Fruit fly (Drosophila melanogaster): ENCODE data around the gene rdx.
A peak's percentile ranks its signal among the peaks of the same experiment; 100 is the strongest.

The rdx gene

DNA sequence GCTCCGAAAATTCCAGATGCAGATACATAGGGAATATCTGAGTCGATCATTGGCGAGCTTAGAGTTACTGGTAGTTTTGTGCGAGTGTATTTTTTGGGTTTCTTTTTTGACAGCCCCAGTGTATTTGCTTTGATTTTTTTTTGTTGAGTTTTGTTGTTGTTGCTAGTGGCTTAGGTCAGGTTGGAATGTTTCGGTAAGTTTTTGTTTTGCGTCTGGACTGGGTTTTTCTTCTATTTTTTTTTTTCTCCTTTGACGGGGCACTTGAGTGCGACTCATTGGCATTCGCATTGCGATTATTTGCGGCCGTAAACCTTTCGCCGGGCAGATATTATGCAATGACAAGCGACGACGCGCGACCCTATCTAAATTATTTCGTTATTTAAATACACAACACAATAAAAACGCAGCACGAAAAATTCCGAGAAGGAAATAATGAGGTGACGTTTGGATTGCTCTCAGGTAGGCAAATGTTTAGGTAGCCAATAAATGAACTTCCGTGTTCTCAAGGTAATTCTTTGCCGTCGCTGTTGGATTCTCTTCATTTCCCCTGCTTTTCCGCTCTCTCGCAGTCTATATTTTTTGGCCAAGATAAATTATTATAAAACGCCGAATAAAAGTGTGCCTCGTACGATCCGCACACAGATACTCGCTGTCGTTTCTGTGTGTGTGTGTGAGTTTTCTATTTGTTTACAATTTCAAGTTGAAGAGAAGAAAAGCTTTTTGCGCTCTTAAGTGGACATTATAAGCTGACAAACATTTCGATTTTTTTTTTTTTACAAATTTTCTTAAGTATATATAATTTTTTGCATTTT lies 32.5 kb upstream of the rdx start (continued):
- no peak for TF ChIP-seq Doc3 (GFP tag; IDR thresholded peaks at IDR 0.05; ENCODE audit: partially characterized antibody)
- TF ChIP-seq CG6254 (GFP tag; optimal IDR thresholded peaks at IDR 0.05), result no peak
- TF ChIP-seq hb (GFP tag; IDR thresholded peaks at IDR 0.05; ENCODE audit: partially characterized antibody), result no peak
- no peak for TF ChIP-seq fru (optimal IDR thresholded peaks at IDR 0.05)
- TF ChIP-seq CG15269 (tag; optimal IDR thresholded peaks at IDR 0.05), result no peak
- peak; percentile 34 for TF ChIP-seq zen (tag; optimal IDR thresholded peaks at IDR 0.05)
- no peak for TF ChIP-seq Chrac-16 (GFP tag; optimal IDR thresholded peaks at IDR 0.05)
- no peak for TF ChIP-seq D19A (tag; optimal IDR thresholded peaks at IDR 0.05)
- no peak for TF ChIP-seq ara (GFP tag; IDR thresholded peaks at IDR 0.05)
- TF ChIP-seq CG42726 (GFP tag; IDR thresholded peaks at IDR 0.05; ENCODE audit: partially characterized antibody), result no peak
- no peak for TF ChIP-seq chif (GFP tag; optimal IDR thresholded peaks at IDR 0.05)
- no peak for TF ChIP-seq CG12104 (GFP tag; optimal IDR thresholded peaks at IDR 0.05)
- no peak for TF ChIP-seq Sox100B (GFP tag; optimal IDR thresholded peaks at IDR 0.05)
- TF ChIP-seq CG14441 (GFP tag; IDR thresholded peaks at IDR 0.05), result no peak
- no peak for TF ChIP-seq CG31388 (GFP tag; optimal IDR thresholded peaks at IDR 0.05)
- TF ChIP-seq Med (GFP tag), result peak; percentile 49
- TF ChIP-seq Hmx (GFP tag; optimal IDR thresholded peaks at IDR 0.05), result no peak
- no peak for TF ChIP-seq ftz-f1 (GFP tag; optimal IDR thresholded peaks at IDR 0.05)
- no peak for TF ChIP-seq chm (GFP tag; IDR thresholded peaks at IDR 0.05)
- TF ChIP-seq CG17912 (GFP tag; optimal IDR thresholded peaks at IDR 0.05), result no peak
- no peak for TF ChIP-seq CG11398 (GFP tag; optimal IDR thresholded peaks at IDR 0.05)
- no peak for TF ChIP-seq tx (GFP tag; optimal IDR thresholded peaks at IDR 0.05)
- no peak for TF ChIP-seq Dbx (GFP tag; IDR thresholded peaks at IDR 0.05)
- TF ChIP-seq CG3407 (GFP tag; optimal IDR thresholded peaks at IDR 0.05), result no peak
- no peak for TF ChIP-seq gem (tag; optimal IDR thresholded peaks at IDR 0.05)
- TF ChIP-seq CG2116 (GFP tag; optimal IDR thresholded peaks at IDR 0.05), result no peak
- no peak for TF ChIP-seq fd96Cb (tag; optimal IDR thresholded peaks at IDR 0.05)
- TF ChIP-seq cad (GFP tag; optimal IDR thresholded peaks at IDR 0.05), result no peak
- no peak for TF ChIP-seq CG11560 (tag; IDR thresholded peaks at IDR 0.05)
- no peak for TF ChIP-seq br (optimal IDR thresholded peaks at IDR 0.05)
- no peak for TF ChIP-seq D19B (GFP tag; optimal IDR thresholded peaks at IDR 0.05)
- no peak for TF ChIP-seq CG7928 (GFP tag; optimal IDR thresholded peaks at IDR 0.05)
- no peak for TF ChIP-seq Mes4 (GFP tag; optimal IDR thresholded peaks at IDR 0.05)
- TF ChIP-seq cwo (GFP tag; optimal IDR thresholded peaks at IDR 0.05), result peak; percentile 20
- TF ChIP-seq sisA (GFP tag; IDR thresholded peaks at IDR 0.05), result no peak
- peak; percentile 23; the same call in 1 of the 2 replicates for TF ChIP-seq Rfx (GFP tag; IDR thresholded peaks at IDR 0.05)
- TF ChIP-seq CG3163 (GFP tag; optimal IDR thresholded peaks at IDR 0.05), result peak; percentile 75
- TF ChIP-seq CG10565 (GFP tag; optimal IDR thresholded peaks at IDR 0.05), result no peak
- TF ChIP-seq Abd-B (GFP tag; optimal IDR thresholded peaks at IDR 0.05), result no peak
- TF ChIP-seq CG9609 (GFP tag; optimal IDR thresholded peaks at IDR 0.05), result no peak
- no peak for TF ChIP-seq Mad (GFP tag; optimal IDR thresholded peaks at IDR 0.05)
- TF ChIP-seq CG4820 (GFP tag; optimal IDR thresholded peaks at IDR 0.05), result no peak
- no peak for TF ChIP-seq CG4617 (GFP tag; optimal IDR thresholded peaks at IDR 0.05; ENCODE audit: borderline replicate concordance)
- TF ChIP-seq Drgx (GFP tag; IDR thresholded peaks at IDR 0.05), result no peak
- no peak for TF ChIP-seq CG8290 (GFP tag; optimal IDR thresholded peaks at IDR 0.05)
- no peak for TF ChIP-seq CG8290 (tag; optimal IDR thresholded peaks at IDR 0.05)
- TF ChIP-seq ci (GFP tag; IDR thresholded peaks at IDR 0.05), result 0 out of 3 replicates have a peak, but pooled peaks have one; percentile 19
- no peak for TF ChIP-seq zfh2 (GFP tag; optimal IDR thresholded peaks at IDR 0.05)
- no peak for TF ChIP-seq CG11085 (GFP tag; IDR thresholded peaks at IDR 0.05)
- no peak for TF ChIP-seq B-H2 (GFP tag; optimal IDR thresholded peaks at IDR 0.05)
- no peak for TF ChIP-seq tna (GFP tag; IDR thresholded peaks at IDR 0.05; ENCODE audit: partially characterized antibody)

Data from whole organism, embryonic.